In genomic region chr3R:30059944-30060343, dm6 we compare ENCODE assay signal across 3 fruit fly cellular contexts.
TF ChIP-seq lines count a peak whose summit lies in the region.

No protein-coding gene starts in this region.

- no peak for TF ChIP-seq CTCF in whole organism, embryonic (GFP tag; optimal IDR thresholded peaks at IDR 0.05; lab: Kevin White, UChicago)

TF ChIP-seq in whole organism, embryonic, 481 proteins besides CTCF, POLR2A, EP300 and RAD21 (continues in another document):
- TF ChIP-seq Opbp (GFP tag; IDR thresholded peaks at IDR 0.05; lab: Robert Waterston, UW; ENCODE audit: partially characterized antibody) (no peak), NC2β (GFP tag; optimal IDR thresholded peaks at IDR 0.05; lab: Kevin White, UChicago) (no peak), CG17385 (GFP tag; optimal IDR thresholded peaks at IDR 0.05; lab: Kevin White, UChicago) (no peak), Hmr (GFP tag; optimal IDR thresholded peaks at IDR 0.05; lab: Kevin White, UChicago) (no peak), CG2712 (tag; optimal IDR thresholded peaks at IDR 0.05; lab: Kevin White, UChicago) (no peak), zen2 (GFP tag; IDR thresholded peaks at IDR 0.05; lab: Robert Waterston, UW; ENCODE audit: partially characterized antibody) (no peak), her (GFP tag; optimal IDR thresholded peaks at IDR 0.05; lab: Kevin White, UChicago) (no peak), pros (GFP tag; optimal IDR thresholded peaks at IDR 0.05; lab: Kevin White, UChicago) (peak; percentile 3), z (GFP tag; IDR thresholded peaks at IDR 0.05; lab: Robert Waterston, UW) (no peak), odd (GFP tag; optimal IDR thresholded peaks at IDR 0.05; lab: Kevin White, UChicago) (no peak), Six4 (GFP tag; optimal IDR thresholded peaks at IDR 0.05; lab: Kevin White, UChicago) (no peak), fru (optimal IDR thresholded peaks at IDR 0.05; lab: Kevin White, UChicago) (no peak), Deaf1 (tag; optimal IDR thresholded peaks at IDR 0.05; lab: Kevin White, UChicago) (no peak), nmo (GFP tag; optimal IDR thresholded peaks at IDR 0.05; lab: Kevin White, UChicago) (no peak), CG14441 (GFP tag; IDR thresholded peaks at IDR 0.05; lab: Robert Waterston, UW) (0 out of 2 replicates have a peak, but pooled peaks have one; percentile 23), Lim3 (GFP tag; IDR thresholded peaks at IDR 0.05; lab: Robert Waterston, UW) (no peak), Lpt (GFP tag; optimal IDR thresholded peaks at IDR 0.05; lab: Kevin White, UChicago) (no peak), CG2678 (tag; optimal IDR thresholded peaks at IDR 0.05; lab: Kevin White, UChicago) (no peak), crol (GFP tag; IDR thresholded peaks at IDR 0.05; lab: Robert Waterston, UW) (peak; percentile 18; the same call in 1 of the 2 replicates), ham (GFP tag; IDR thresholded peaks at IDR 0.05; lab: Robert Waterston, UW) (no peak), ranshi (GFP tag; IDR thresholded peaks at IDR 0.05; lab: Robert Waterston, UW) (no peak), bbx (GFP tag; IDR thresholded peaks at IDR 0.05; lab: Robert Waterston, UW; ENCODE audit: partially characterized antibody) (0 out of 2 replicates have a peak, but pooled peaks have one; percentile 23), wdn (GFP tag; IDR thresholded peaks at IDR 0.05; lab: Robert Waterston, UW) (no peak), ap (GFP tag; IDR thresholded peaks at IDR 0.05; lab: Robert Waterston, UW) (no peak), PHDP (tag; optimal IDR thresholded peaks at IDR 0.05; lab: Kevin White, UChicago) (no peak), btn (GFP tag; optimal IDR thresholded peaks at IDR 0.05; lab: Kevin White, UChicago) (no peak), CG7357 (GFP tag; IDR thresholded peaks at IDR 0.05; lab: Robert Waterston, UW) (no peak), nom (GFP tag; optimal IDR thresholded peaks at IDR 0.05; lab: Kevin White, UChicago) (peak; percentile 50), MESR4 (GFP tag; optimal IDR thresholded peaks at IDR 0.05; lab: Kevin White, UChicago) (no peak), Dek (tag; optimal IDR thresholded peaks at IDR 0.05; lab: Kevin White, UChicago) (no peak), CG42726 (GFP tag; IDR thresholded peaks at IDR 0.05; lab: Robert Waterston, UW; ENCODE audit: partially characterized antibody) (no peak)

TF ChIP-seq in whole organism, prepupa, 60 proteins besides CTCF, POLR2A, EP300 and RAD21:
- TF ChIP-seq Eip78C (GFP tag; lab: Kevin White, UChicago) = peak; percentile 57
- TF ChIP-seq ss (GFP tag; optimal IDR thresholded peaks at IDR 0.05; lab: Kevin White, UChicago) = peak in 1 of 2 experiments; percentile 7
- no peak for TF ChIP-seq spab (GFP tag; optimal IDR thresholded peaks at IDR 0.05; lab: Kevin White, UChicago)
- TF ChIP-seq dsx (GFP tag; optimal IDR thresholded peaks at IDR 0.05; lab: Kevin White, UChicago; ENCODE audit: poor library complexity, severe bottlenecking) = peak; percentile 49
TF ChIP-seq in whole organism, prepupa: peak in this region for 3.

TF ChIP-seq in whole organism, pupa, 21 proteins besides CTCF, POLR2A, EP300 and RAD21:
- TF ChIP-seq Pif1A (GFP tag; optimal IDR thresholded peaks at IDR 0.05; lab: Kevin White, UChicago) (no peak), CG34367 (tag; optimal IDR thresholded peaks at IDR 0.05; lab: Kevin White, UChicago) (no peak), CG14655 (GFP tag; optimal IDR thresholded peaks at IDR 0.05; lab: Kevin White, UChicago) (no peak), EcR (GFP tag; optimal IDR thresholded peaks at IDR 0.05; lab: Kevin White, UChicago) (peak; percentile 85), CG12605 (GFP tag; IDR thresholded peaks at IDR 0.05; lab: Robert Waterston, UW) (no peak), CG8159 (tag; optimal IDR thresholded peaks at IDR 0.05; lab: Kevin White, UChicago) (peak; percentile 31), CG8301 (tag; optimal IDR thresholded peaks at IDR 0.05; lab: Kevin White, UChicago) (no peak), Snoo (tag; optimal IDR thresholded peaks at IDR 0.05; lab: Kevin White, UChicago) (no peak), gl (tag; optimal IDR thresholded peaks at IDR 0.05; lab: Kevin White, UChicago) (no peak)
